Worm (Caenorhabditis elegans) whole organism, mixed stage, embryonic: ENCODE data around the gene F11D11.22.
"Not testable (repeated sequence)": the region's sequence is repeated elsewhere in the genome, so short reads cannot be mapped to it uniquely, and the experiment has no call there.

ENCODE experiments used
- ceh-43 ChIP-seq: fragments of 200-800 bp; sonication (Bioruptor generic); optimal IDR thresholded peaks from 2 replicates; lab custom pipeline; 2018; ENCODE audit warnings: mild to moderate bottlenecking, missing genetic modification characterization, moderate library complexity, missing compliant biosample characterization
- ces-1 ChIP-seq: fragments of 150-350 bp; optimal IDR thresholded peaks from 2 replicates; lab custom pipeline; 2014; ENCODE audit warnings: missing biosample characterization, missing genetic modification reagents, missing genetic modification characterization
- lin-13 ChIP-seq: fragments of 150-350 bp; optimal IDR thresholded peaks from 2 replicates; lab custom pipeline; 2014; ENCODE audit warnings: missing biosample characterization, missing genetic modification characterization
- lsy-2 ChIP-seq: fragments of 150-350 bp; optimal IDR thresholded peaks from 2 replicates; lab custom pipeline; 2014; ENCODE audit warnings: missing biosample characterization, missing genetic modification characterization
- nhr-12 ChIP-seq: fragments of 150-350 bp; optimal IDR thresholded peaks from 2 replicates; lab custom pipeline; 2014; ENCODE audit warnings: missing biosample characterization, missing genetic modification characterization
- pha-4 ChIP-seq: fragments of 150-350 bp; optimal IDR thresholded peaks from 2 replicates; lab custom pipeline; 2018; ENCODE audit warnings: missing biosample characterization, missing genetic modification reagents, missing genetic modification characterization
- unc-120 ChIP-seq: sonication (generic microtip); optimal IDR thresholded peaks from 2 replicates; lab custom pipeline; 2017; ENCODE audit warnings: missing genetic modification characterization, missing compliant biosample characterization; ENCODE audit not compliant: poor library complexity, severe bottlenecking
- unc-62 ChIP-seq: fragments of 150-350 bp; optimal IDR thresholded peaks from 2 replicates; lab custom pipeline; 2014; ENCODE audit warnings: missing biosample characterization, missing genetic modification reagents, missing genetic modification characterization

DNA sequence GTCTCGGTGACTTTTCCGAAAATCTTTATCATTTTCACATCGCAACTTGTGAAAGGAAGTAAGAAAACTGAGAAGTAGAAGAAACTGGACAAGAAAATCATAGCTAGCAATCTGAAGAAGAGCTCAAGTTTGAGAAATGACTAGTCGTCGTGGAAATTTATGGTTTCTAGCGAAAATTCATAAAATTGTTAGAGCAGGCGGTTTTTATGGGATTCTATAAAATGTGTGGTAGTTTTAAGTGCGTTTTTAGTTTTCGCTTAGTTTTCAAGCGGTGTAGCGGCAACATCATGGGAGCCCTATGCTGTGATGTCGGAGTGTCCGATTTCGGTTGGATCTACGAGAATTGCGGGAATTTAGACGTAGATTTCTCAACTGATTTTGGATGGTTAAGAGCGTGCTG lies 7.8 kb upstream of the F11D11.22 start, which contains the start of gene clec-254:
- TF ChIP-seq unc-120 (tag; lab: Kevin White, UChicago); lsy-2 (tag; lab: Kevin White, UChicago); ces-1 (GFP tag; lab: Kevin White, UChicago); nhr-12 (tag; lab: Kevin White, UChicago); unc-62; pha-4 (tag; lab: Kevin White, UChicago); ceh-43 (GFP tag; lab: Kevin White, UChicago); lin-13 (tag; lab: Kevin White, UChicago): not testable (repeated sequence)
